Fruit fly (Drosophila melanogaster): ENCODE data around the gene CG12590.

CG12590 gene

DNA sequence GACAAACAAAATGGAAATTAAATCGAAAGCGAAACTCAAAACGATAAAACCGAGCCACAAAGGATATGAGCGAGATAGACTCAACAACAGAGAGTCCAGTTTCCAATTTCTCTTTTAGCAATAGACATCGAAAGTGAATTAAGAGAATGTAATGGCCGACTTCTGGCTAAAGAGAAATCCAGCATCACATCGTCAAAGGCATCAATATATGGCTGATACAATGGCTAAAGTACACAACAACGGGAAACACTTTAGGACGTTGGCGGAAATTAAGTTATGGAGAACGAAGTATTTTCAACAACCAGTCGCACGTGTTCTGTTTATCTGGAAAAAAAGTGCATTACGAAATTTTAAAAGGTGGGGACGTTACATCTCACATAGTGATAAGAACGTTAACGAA, 40.2 kb downstream of the CG12590 start (continued):
- no peak for TF ChIP-seq CG6272 (GFP tag; IDR thresholded peaks at IDR 0.05)
- no peak for TF ChIP-seq gro (GFP tag; optimal IDR thresholded peaks at IDR 0.05)
- TF ChIP-seq cwo (GFP tag; optimal IDR thresholded peaks at IDR 0.05) = peak; percentile 6
- no peak for TF ChIP-seq otp (GFP tag; IDR thresholded peaks at IDR 0.05)
- TF ChIP-seq CG34422 (GFP tag; IDR thresholded peaks at IDR 0.05) = 0 out of 3 replicates have a peak, but pooled peaks have one; percentile 16
- TF ChIP-seq Fer1 (GFP tag; optimal IDR thresholded peaks at IDR 0.05) = no peak
- TF ChIP-seq Eip74EF (GFP tag; optimal IDR thresholded peaks at IDR 0.05) = no peak
- no peak for TF ChIP-seq HmgZ (tag; optimal IDR thresholded peaks at IDR 0.05)
- no peak for TF ChIP-seq CG17612 (GFP tag; IDR thresholded peaks at IDR 0.05)
- no peak for TF ChIP-seq abd-A (tag; optimal IDR thresholded peaks at IDR 0.05)
- TF ChIP-seq Pdp1 (GFP tag; optimal IDR thresholded peaks at IDR 0.05) = peak in 1 of 2 experiments; percentile 31
- no peak for TF ChIP-seq tna (GFP tag; IDR thresholded peaks at IDR 0.05; ENCODE audit: partially characterized antibody)
- no peak for TF ChIP-seq H2.0 (GFP tag; IDR thresholded peaks at IDR 0.05)
- TF ChIP-seq slou (GFP tag; optimal IDR thresholded peaks at IDR 0.05) = no peak
- no peak for TF ChIP-seq CG12155 (GFP tag; optimal IDR thresholded peaks at IDR 0.05)
- TF ChIP-seq CG18011 (GFP tag; optimal IDR thresholded peaks at IDR 0.05) = no peak
- TF ChIP-seq eve (GFP tag; optimal IDR thresholded peaks at IDR 0.05) = peak in 1 of 2 experiments; percentile 59
- TF ChIP-seq gfzf (GFP tag; optimal IDR thresholded peaks at IDR 0.05) = no peak

DNA sequence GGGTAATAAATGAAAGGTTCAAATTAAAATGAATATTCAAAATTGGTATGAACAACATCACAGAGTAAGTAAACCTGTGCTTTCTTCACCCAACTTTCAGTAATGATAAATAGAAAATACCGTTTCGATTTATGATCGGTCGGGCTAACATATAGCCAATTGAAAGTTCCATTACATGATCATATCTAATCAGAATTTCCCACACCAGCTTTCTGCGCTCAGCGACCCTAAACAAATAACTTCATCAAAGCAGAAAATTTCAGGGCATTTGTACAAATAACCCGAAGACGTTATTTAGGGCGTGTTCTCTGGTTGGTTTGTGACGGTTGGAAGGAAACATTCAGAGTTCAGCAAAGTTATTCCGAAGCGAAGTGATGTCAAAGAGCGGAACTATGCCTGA, 44.4 kb downstream of the CG12590 start:
- 0 out of 4 replicates have a peak, but pooled peaks have one; percentile 51 for TF ChIP-seq chinmo (GFP tag; IDR thresholded peaks at IDR 0.05; ENCODE audit: partially characterized antibody)
- peak; percentile 5 for TF ChIP-seq CG15601 (tag; optimal IDR thresholded peaks at IDR 0.05)
- TF ChIP-seq grn (GFP tag; optimal IDR thresholded peaks at IDR 0.05) = peak; percentile 21
- peak; percentile 8 for TF ChIP-seq CG7745 (tag; optimal IDR thresholded peaks at IDR 0.05)
- 0 out of 2 replicates have a peak, but pooled peaks have one; percentile 7 for TF ChIP-seq CG1024 (GFP tag; IDR thresholded peaks at IDR 0.05)
- peak in 1 of 2 experiments; percentile 13 for TF ChIP-seq Pdp1 (GFP tag; optimal IDR thresholded peaks at IDR 0.05)
- TF ChIP-seq sug (tag; optimal IDR thresholded peaks at IDR 0.05) = no peak
- peak in 1 of 2 experiments; percentile 51 for TF ChIP-seq Hr78 (GFP tag; optimal IDR thresholded peaks at IDR 0.05)
- TF ChIP-seq Awh (GFP tag; IDR thresholded peaks at IDR 0.05) = 0 out of 2 replicates have a peak, but pooled peaks have one; percentile 20
- TF ChIP-seq gt (GFP tag; IDR thresholded peaks at IDR 0.05) = no peak
- no peak for TF ChIP-seq croc (GFP tag; conservative IDR thresholded peaks at IDR 0.05)
- no peak for TF ChIP-seq nmo (GFP tag; optimal IDR thresholded peaks at IDR 0.05)
- peak; percentile 24 for TF ChIP-seq Nf-YB (GFP tag; optimal IDR thresholded peaks at IDR 0.05)
- TF ChIP-seq insv (GFP tag; optimal IDR thresholded peaks at IDR 0.05) = peak in 1 of 2 experiments; percentile 6
- TF ChIP-seq kni (GFP tag; optimal IDR thresholded peaks at IDR 0.05) = peak; percentile 17
- no peak for TF ChIP-seq h (optimal IDR thresholded peaks at IDR 0.05)
- peak; percentile 79 for TF ChIP-seq sens (GFP tag)
- 0 out of 2 replicates have a peak, but pooled peaks have one; percentile 20 for TF ChIP-seq Xrp1 (GFP tag; IDR thresholded peaks at IDR 0.05)
- peak; percentile 8 for TF ChIP-seq lab (GFP tag; optimal IDR thresholded peaks at IDR 0.05)

DNA sequence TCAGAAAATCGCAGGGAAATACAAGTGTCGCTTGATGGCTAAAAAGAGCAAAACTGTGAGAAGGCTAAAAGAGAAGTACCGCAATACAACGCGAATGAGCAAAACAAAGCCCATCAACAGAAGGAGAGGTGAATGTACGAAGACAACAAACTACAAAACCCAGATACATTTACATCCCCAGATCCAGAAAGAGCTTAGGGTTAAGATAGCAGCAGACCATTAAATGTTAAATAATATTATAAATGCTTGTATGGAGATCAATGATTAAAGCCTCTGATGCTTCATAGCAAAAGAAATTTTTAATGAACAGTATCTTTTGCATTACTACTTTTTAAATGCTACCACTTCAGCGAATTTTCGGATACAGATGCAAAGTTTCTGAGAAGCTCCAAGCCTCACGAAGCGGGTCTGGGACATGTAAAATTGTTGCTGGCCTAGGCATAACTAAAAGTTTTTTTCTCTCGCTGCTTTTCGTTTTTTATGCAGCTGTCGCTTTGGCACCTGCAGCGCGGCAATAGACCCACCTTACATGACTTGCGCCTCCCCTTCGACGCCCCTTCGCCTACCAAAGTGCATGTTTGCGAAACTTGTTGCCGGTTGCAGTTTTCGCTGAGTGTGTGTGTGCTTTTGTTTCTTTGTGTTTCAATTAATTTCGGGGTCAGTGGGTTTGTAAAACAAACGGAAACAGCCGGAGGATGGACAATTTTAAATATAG, 46.1 kb downstream of the CG12590 start:
- TF ChIP-seq Ets65A (GFP tag) = peak; percentile 66
- TF ChIP-seq CG43689 (GFP tag; IDR thresholded peaks at IDR 0.05) = no peak
